Fruit fly (Drosophila melanogaster) whole organism, embryonic: Measurements from ENCODE around the gene Spn28Dc.

Source experiments
- Aef1 ChIP-seq: fragments of 200-800 bp; sonication (Bioruptor generic); IDR thresholded peaks from 3 replicates; pipeline ENCODE4 v1.3.6; 2022; ENCODE audit warnings: missing biosample characterization, missing genetic modification characterization
- Atf3 ChIP-seq: fragments of 200-800 bp; sonication (Bioruptor generic); optimal IDR thresholded peaks from 3 replicates; lab custom pipeline; 2016; ENCODE audit warnings: missing biosample characterization, missing genetic modification characterization
- Bteb2 ChIP-seq: fragments of 200-800 bp; sonication (Bioruptor generic); optimal IDR thresholded peaks from 2 replicates; lab custom pipeline; 2016; ENCODE audit warnings: missing biosample characterization, missing genetic modification characterization
- CG10321 ChIP-seq: fragments of 200-800 bp; sonication (Bioruptor generic); IDR thresholded peaks from 2 replicates; pipeline ENCODE4 v1.3.6; 2022; ENCODE audit warnings: missing biosample characterization, missing genetic modification characterization
- CG12659 ChIP-seq: fragments of 200-800 bp; sonication (Bioruptor generic); optimal IDR thresholded peaks from 3 replicates; lab custom pipeline; 2017; ENCODE audit warnings: mild to moderate bottlenecking, missing biosample characterization, missing genetic modification reagents, missing genetic modification characterization
- CG13624 ChIP-seq: fragments of 200-800 bp; sonication (Bioruptor generic); optimal IDR thresholded peaks from 2 replicates; lab custom pipeline; 2016; ENCODE audit warnings: missing biosample characterization, missing genetic modification characterization
- CG17385 ChIP-seq: fragments of 200-800 bp; sonication (Bioruptor generic); optimal IDR thresholded peaks from 3 replicates; lab custom pipeline; 2018; ENCODE audit warnings: missing biosample characterization, mild to moderate bottlenecking, missing genetic modification characterization
- CG17802 ChIP-seq: fragments of 200-800 bp; sonication (Bioruptor generic); optimal IDR thresholded peaks from 2 replicates; lab custom pipeline; 2018; ENCODE audit warnings: missing biosample characterization, mild to moderate bottlenecking, missing genetic modification characterization, moderate library complexity
- CG18262 ChIP-seq: fragments of 200-800 bp; optimal IDR thresholded peaks from 3 replicates; lab custom pipeline; 2019; ENCODE audit warnings: missing biosample characterization, mild to moderate bottlenecking, missing genetic modification characterization, moderate library complexity
- CG2199 ChIP-seq: fragments of 200-800 bp; sonication (Bioruptor generic); IDR thresholded peaks from 3 replicates; pipeline ENCODE4 v1.3.6; 2022; ENCODE audit warnings: missing biosample characterization, missing genetic modification characterization
- CG30431 ChIP-seq: fragments of 200-800 bp; sonication (Bioruptor generic); optimal IDR thresholded peaks from 2 replicates; lab custom pipeline; 2017; ENCODE audit warnings: missing biosample characterization, missing genetic modification characterization
- CG3163 ChIP-seq: fragments of 200-800 bp; sonication (Bioruptor generic); optimal IDR thresholded peaks from 3 replicates; lab custom pipeline; 2016; ENCODE audit warnings: missing biosample characterization, missing genetic modification characterization
- CG3847 ChIP-seq: fragments of 200-800 bp; sonication (Bioruptor generic); IDR thresholded peaks from 2 replicates; pipeline ENCODE4 v1.3.6; 2022; ENCODE audit warnings: missing biosample characterization, missing genetic modification characterization
- CG4328 ChIP-seq: fragments of 200-800 bp; sonication (Bioruptor generic); optimal IDR thresholded peaks from 3 replicates; lab custom pipeline; 2017; ENCODE audit warnings: missing biosample characterization, missing genetic modification reagents, missing genetic modification characterization
- CG6765 ChIP-seq: fragments of 200-800 bp; sonication (Bioruptor generic); optimal IDR thresholded peaks from 3 replicates; lab custom pipeline; 2017; ENCODE audit warnings: missing biosample characterization, mild to moderate bottlenecking, missing genetic modification characterization
- CG7357 ChIP-seq: fragments of 200-800 bp; sonication (Bioruptor generic); IDR thresholded peaks from 3 replicates; pipeline ENCODE4 v1.3.6; 2022; ENCODE audit warnings: missing biosample characterization, missing genetic modification characterization
- Chrac-16 ChIP-seq: fragments of 200-800 bp; sonication (Bioruptor generic); optimal IDR thresholded peaks from 3 replicates; lab custom pipeline; 2016; ENCODE audit warnings: missing biosample characterization, missing genetic modification characterization
- D19A ChIP-seq: fragments of 200-800 bp; optimal IDR thresholded peaks from 3 replicates; lab custom pipeline; 2019; ENCODE audit warnings: missing biosample characterization, mild to moderate bottlenecking, missing genetic modification characterization, moderate library complexity
- Deaf1 ChIP-seq: fragments of 200-800 bp; optimal IDR thresholded peaks from 3 replicates; lab custom pipeline; 2019; ENCODE audit warnings: missing biosample characterization, mild to moderate bottlenecking, missing genetic modification characterization, moderate library complexity
- Doc3 ChIP-seq: fragments of 200-800 bp; sonication (Bioruptor generic); IDR thresholded peaks from 3 replicates; pipeline ENCODE4 v1.3.6; 2022; ENCODE audit warnings: missing biosample characterization, missing genetic modification characterization; ENCODE audit not compliant: partially characterized antibody
- Ets97D ChIP-seq: fragments of 200-800 bp; sonication (Bioruptor generic); optimal IDR thresholded peaks from 3 replicates; lab custom pipeline; 2016; ENCODE audit warnings: missing biosample characterization, missing genetic modification characterization
- Max ChIP-seq: fragments of 200-800 bp; sonication (Bioruptor generic); optimal IDR thresholded peaks from 2 replicates; lab custom pipeline; 2016; ENCODE audit warnings: missing biosample characterization, mild to moderate bottlenecking, missing genetic modification characterization
- NC2α ChIP-seq: fragments of 200-800 bp; sonication (Bioruptor generic); optimal IDR thresholded peaks from 2 replicates; lab custom pipeline; 2016; ENCODE audit warnings: missing biosample characterization, missing genetic modification characterization
- NC2β ChIP-seq: fragments of 200-800 bp; sonication (Bioruptor generic); optimal IDR thresholded peaks from 2 replicates; lab custom pipeline; 2016; ENCODE audit warnings: missing biosample characterization, missing genetic modification characterization
- Nf-YA ChIP-seq: fragments of 200-800 bp; sonication (Bioruptor generic); IDR thresholded peaks from 2 replicates; pipeline ENCODE4 v1.3.6; 2022; ENCODE audit warnings: missing biosample characterization, missing genetic modification characterization
- Trl ChIP-seq, 3 experiments: fragments of >200 bp in 2 of 3; fragments of 200-800 bp in 1 of 3; sonication (Bioruptor generic) in 1 of 3; optimal IDR thresholded peaks; 2 replicates in 1 of 3; 3 replicates in 2 of 3; lab custom pipeline; 2016 to 2017; ENCODE audit warnings: missing biosample characterization in 1 of 3, missing genetic modification characterization in 1 of 3
- YL-1 ChIP-seq: fragments of 200-800 bp; sonication (Bioruptor generic); optimal IDR thresholded peaks from 3 replicates; lab custom pipeline; 2017; ENCODE audit warnings: missing biosample characterization, mild to moderate bottlenecking, missing genetic modification characterization
- ash1 ChIP-seq: fragments of 200-800 bp; sonication (Bioruptor generic); optimal IDR thresholded peaks from 2 replicates; lab custom pipeline; 2018; ENCODE audit warnings: missing biosample characterization, mild to moderate bottlenecking, missing genetic modification characterization
- cato ChIP-seq: fragments of 200-800 bp; sonication (Bioruptor generic); optimal IDR thresholded peaks from 2 replicates; lab custom pipeline; 2016; ENCODE audit warnings: missing biosample characterization, missing genetic modification characterization, borderline replicate concordance
- cwo ChIP-seq: fragments of 200-800 bp; sonication (Bioruptor generic); optimal IDR thresholded peaks from 3 replicates; lab custom pipeline; 2017; ENCODE audit warnings: missing biosample characterization, missing genetic modification characterization, mild to moderate bottlenecking, moderate library complexity, missing genetic modification reagents
- danr ChIP-seq: fragments of 200-800 bp; sonication (Bioruptor generic); IDR thresholded peaks from 2 replicates; pipeline ENCODE4 v1.3.6; 2022; ENCODE audit warnings: missing biosample characterization, missing genetic modification characterization
- dmrt99B ChIP-seq: fragments of 200-800 bp; sonication (Bioruptor generic); optimal IDR thresholded peaks from 2 replicates; lab custom pipeline; 2018; ENCODE audit warnings: missing biosample characterization, mild to moderate bottlenecking, missing genetic modification characterization, moderate library complexity
- ems ChIP-seq: fragments of 200-800 bp; sonication (Bioruptor generic); optimal IDR thresholded peaks from 3 replicates; lab custom pipeline; 2016; ENCODE audit warnings: missing biosample characterization, missing genetic modification characterization
- en ChIP-seq: fragments of 200-800 bp; sonication (Bioruptor generic); optimal IDR thresholded peaks from 2 replicates; lab custom pipeline; 2016; ENCODE audit warnings: missing biosample characterization, missing genetic modification characterization
- fd96Cb ChIP-seq: fragments of 200-800 bp; sonication (Bioruptor generic); optimal IDR thresholded peaks from 2 replicates; lab custom pipeline; 2018; ENCODE audit warnings: missing biosample characterization, mild to moderate bottlenecking, missing genetic modification characterization, moderate library complexity
- hbn ChIP-seq: fragments of 200-800 bp; sonication (Bioruptor generic); IDR thresholded peaks from 2 replicates; pipeline ENCODE4 v1.3.6; 2022; ENCODE audit warnings: missing biosample characterization, missing genetic modification characterization; ENCODE audit not compliant: partially characterized antibody
- insv ChIP-seq, 2 experiments: fragments of 200-800 bp; sonication (Bioruptor generic); optimal IDR thresholded peaks; 3 replicates each; lab custom pipeline; 2016 to 2018; ENCODE audit warnings: missing biosample characterization in 2 of 2, missing genetic modification characterization in 2 of 2
- jing ChIP-seq: fragments of 200-800 bp; sonication (Bioruptor generic); optimal IDR thresholded peaks from 2 replicates; lab custom pipeline; 2018; ENCODE audit warnings: missing biosample characterization, mild to moderate bottlenecking, missing genetic modification characterization
- lmd ChIP-seq: fragments of 200-800 bp; sonication (Bioruptor generic); IDR thresholded peaks from 2 replicates; pipeline ENCODE4 v1.3.6; 2022; ENCODE audit warnings: missing biosample characterization, missing genetic modification characterization
- phol ChIP-seq: fragments of 200-800 bp; sonication (Bioruptor generic); optimal IDR thresholded peaks from 3 replicates; lab custom pipeline; 2018; ENCODE audit warnings: missing biosample characterization, mild to moderate bottlenecking, missing genetic modification characterization, moderate library complexity
- sens ChIP-seq: fragments of 200-800 bp; sonication (Bioruptor generic); peaks from one replicate; lab custom pipeline; 2016; ENCODE audit warnings: missing biosample characterization, missing genetic modification characterization
- sim ChIP-seq: fragments of 200-800 bp; sonication (Bioruptor generic); IDR thresholded peaks from 2 replicates; pipeline ENCODE4 v1.3.6; 2022; ENCODE audit warnings: missing biosample characterization, missing genetic modification characterization
- slou ChIP-seq: fragments of 200-800 bp; sonication (Bioruptor generic); optimal IDR thresholded peaks from 3 replicates; lab custom pipeline; 2016; ENCODE audit warnings: missing biosample characterization, missing genetic modification characterization
- stwl ChIP-seq: fragments of 200-800 bp; sonication (Bioruptor generic); optimal IDR thresholded peaks from 3 replicates; lab custom pipeline; 2018; ENCODE audit warnings: missing biosample characterization, mild to moderate bottlenecking, missing genetic modification characterization, moderate library complexity
- tap ChIP-seq: fragments of 200-800 bp; optimal IDR thresholded peaks from 3 replicates; lab custom pipeline; 2019; ENCODE audit warnings: missing biosample characterization, mild to moderate bottlenecking, missing genetic modification characterization, moderate library complexity
- tin ChIP-seq: fragments of 200-800 bp; sonication (Bioruptor generic); optimal IDR thresholded peaks from 3 replicates; lab custom pipeline; 2016; ENCODE audit warnings: missing biosample characterization, missing genetic modification characterization
- vnd ChIP-seq: fragments of 200-800 bp; sonication (Bioruptor generic); IDR thresholded peaks from 3 replicates; pipeline ENCODE4 v1.3.6; 2022; ENCODE audit warnings: missing biosample characterization, missing genetic modification characterization; ENCODE audit not compliant: partially characterized antibody
- wdn ChIP-seq: fragments of 200-800 bp; sonication (Bioruptor generic); IDR thresholded peaks from 2 replicates; pipeline ENCODE4 v1.3.6; 2022; ENCODE audit warnings: missing biosample characterization, missing genetic modification characterization
- wek ChIP-seq: fragments of 200-800 bp; sonication (Bioruptor generic); optimal IDR thresholded peaks from 3 replicates; lab custom pipeline; 2018; ENCODE audit warnings: missing biosample characterization, mild to moderate bottlenecking, missing genetic modification characterization, moderate library complexity
- yki ChIP-seq: fragments of >200 bp; optimal IDR thresholded peaks from 3 replicates; lab custom pipeline; 2018

The Spn28Dc gene

DNA sequence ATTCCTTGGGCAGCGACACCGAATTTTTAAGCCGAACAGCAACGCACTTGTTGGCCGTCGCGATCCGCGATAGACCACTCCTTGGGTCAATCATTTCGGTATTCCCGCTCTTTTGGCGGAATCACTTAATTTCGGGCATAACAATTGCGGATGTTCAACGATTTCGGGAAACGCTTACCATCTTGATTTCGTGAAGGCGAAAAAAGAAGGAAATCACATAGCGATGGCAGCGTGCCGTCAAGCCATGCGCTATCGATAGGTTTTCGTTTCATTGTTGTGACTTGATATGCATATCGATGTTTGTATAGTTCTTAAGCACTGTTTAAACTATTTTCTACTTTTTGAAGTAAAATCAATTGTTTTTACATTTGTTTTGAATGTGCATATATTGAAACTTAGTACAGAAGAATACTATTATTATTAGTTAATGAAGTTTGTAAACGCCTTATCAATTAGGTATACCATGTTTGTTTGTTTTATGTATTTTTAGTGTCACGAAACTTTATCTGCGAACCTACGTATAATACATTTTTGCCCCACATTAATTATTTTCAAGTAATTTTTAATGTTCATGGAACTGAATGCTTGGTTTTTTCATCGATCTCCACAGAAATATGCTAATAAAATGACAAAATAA lies 35.8 kb upstream of the Spn28Dc start, which contains the start of gene RpL36A (continued):
- no peak for TF ChIP-seq sim (GFP tag; lab: Robert Waterston, UW)
- peak; percentile 70 for TF ChIP-seq Doc3 (GFP tag; lab: Robert Waterston, UW)
- TF ChIP-seq hbn (GFP tag; lab: Robert Waterston, UW) = peak; percentile 74
- no peak for TF ChIP-seq CG30431 (GFP tag; lab: Kevin White, UChicago)
- TF ChIP-seq en (GFP tag; lab: Kevin White, UChicago) = peak; percentile 0
- no peak; the same call in 1 of the 2 replicates for TF ChIP-seq wdn (GFP tag; lab: Robert Waterston, UW)
- peak; percentile 41 for TF ChIP-seq phol (tag; lab: Kevin White, UChicago)
- TF ChIP-seq CG18262 (tag; lab: Kevin White, UChicago) = no peak
- TF ChIP-seq D19A (tag; lab: Kevin White, UChicago) = no peak
- peak; percentile 60 for TF ChIP-seq CG13624 (GFP tag; lab: Kevin White, UChicago)
- peak; percentile 55 for TF ChIP-seq CG4328 (GFP tag; lab: Kevin White, UChicago)
- 0 out of 3 replicates have a peak, but pooled peaks have one; percentile 42 for TF ChIP-seq CG7357
- peak; percentile 41 for TF ChIP-seq ems (GFP tag; lab: Kevin White, UChicago)
- peak in 1 of 2 experiments; percentile 54 for TF ChIP-seq insv (GFP tag; optimal IDR thresholded peaks at IDR 0.05; lab: Kevin White, UChicago)
- TF ChIP-seq jing (GFP tag; lab: Kevin White, UChicago) = no peak
- TF ChIP-seq Chrac-16 (GFP tag; lab: Kevin White, UChicago) = peak; percentile 41
- no peak for TF ChIP-seq dmrt99B (tag; lab: Kevin White, UChicago)
- TF ChIP-seq Aef1 (GFP tag; lab: Robert Waterston, UW) = 0 out of 3 replicates have a peak, but pooled peaks have one; percentile 25
- TF ChIP-seq tin (GFP tag; lab: Kevin White, UChicago) = peak; percentile 40
- peak; percentile 43; the same call in 1 of the 2 replicates for TF ChIP-seq lmd (GFP tag; lab: Robert Waterston, UW)
- TF ChIP-seq fd96Cb (tag; lab: Kevin White, UChicago) = no peak
- TF ChIP-seq Deaf1 (tag; lab: Kevin White, UChicago) = no peak
- TF ChIP-seq Ets97D (GFP tag; lab: Kevin White, UChicago) = peak; percentile 98
- TF ChIP-seq CG2199 (GFP tag; lab: Robert Waterston, UW) = 0 out of 3 replicates have a peak, but pooled peaks have one; percentile 63
- 0 out of 2 replicates have a peak, but pooled peaks have one; percentile 18 for TF ChIP-seq Nf-YA (GFP tag; lab: Robert Waterston, UW)
- peak; percentile 82 for TF ChIP-seq wek
- TF ChIP-seq yki (lab: Kevin White, UChicago) = no peak
- no peak for TF ChIP-seq stwl (tag; lab: Kevin White, UChicago)
- TF ChIP-seq tap (tag; lab: Kevin White, UChicago) = no peak
- TF ChIP-seq CG12659 (GFP tag; lab: Kevin White, UChicago) = peak; percentile 81
- TF ChIP-seq CG10321 (GFP tag; lab: Robert Waterston, UW) = no peak
- peak; percentile 99 for TF ChIP-seq CG17802 (tag; lab: Kevin White, UChicago)
- TF ChIP-seq Atf3 (GFP tag; lab: Kevin White, UChicago) = peak; percentile 28
- peak; percentile 34 for TF ChIP-seq CG3163 (GFP tag; lab: Kevin White, UChicago)
- peak; percentile 91 for TF ChIP-seq YL-1 (GFP tag; lab: Kevin White, UChicago)
- TF ChIP-seq ash1 (GFP tag; lab: Kevin White, UChicago) = no peak
- no peak for TF ChIP-seq Trl (optimal IDR thresholded peaks at IDR 0.05; lab: Kevin White, UChicago)
- TF ChIP-seq Trl (GFP tag; optimal IDR thresholded peaks at IDR 0.05; lab: Kevin White, UChicago) = peak; percentile 27
- TF ChIP-seq danr = no peak
- peak; percentile 81 for TF ChIP-seq CG6765
- TF ChIP-seq sens (GFP tag; lab: Kevin White, UChicago) = peak; percentile 82
- no peak for TF ChIP-seq cwo (GFP tag; lab: Kevin White, UChicago)
- TF ChIP-seq vnd (GFP tag; lab: Robert Waterston, UW) = peak; percentile 83
- no peak for TF ChIP-seq cato (GFP tag; lab: Kevin White, UChicago)
- TF ChIP-seq NC2β = peak; percentile 98
- TF ChIP-seq Bteb2 (GFP tag; lab: Kevin White, UChicago) = peak; percentile 43
- TF ChIP-seq NC2α (GFP tag; lab: Kevin White, UChicago) = no peak
- peak; percentile 43 for TF ChIP-seq slou (GFP tag; lab: Kevin White, UChicago)
- TF ChIP-seq CG3847 (GFP tag; lab: Robert Waterston, UW) = peak; percentile 50
- no peak for TF ChIP-seq CG17385 (GFP tag; lab: Kevin White, UChicago)
- TF ChIP-seq Max (GFP tag; lab: Kevin White, UChicago) = peak; percentile 20
